Fruit fly (Drosophila melanogaster): ENCODE measurements around the gene CG43333.

DNA sequence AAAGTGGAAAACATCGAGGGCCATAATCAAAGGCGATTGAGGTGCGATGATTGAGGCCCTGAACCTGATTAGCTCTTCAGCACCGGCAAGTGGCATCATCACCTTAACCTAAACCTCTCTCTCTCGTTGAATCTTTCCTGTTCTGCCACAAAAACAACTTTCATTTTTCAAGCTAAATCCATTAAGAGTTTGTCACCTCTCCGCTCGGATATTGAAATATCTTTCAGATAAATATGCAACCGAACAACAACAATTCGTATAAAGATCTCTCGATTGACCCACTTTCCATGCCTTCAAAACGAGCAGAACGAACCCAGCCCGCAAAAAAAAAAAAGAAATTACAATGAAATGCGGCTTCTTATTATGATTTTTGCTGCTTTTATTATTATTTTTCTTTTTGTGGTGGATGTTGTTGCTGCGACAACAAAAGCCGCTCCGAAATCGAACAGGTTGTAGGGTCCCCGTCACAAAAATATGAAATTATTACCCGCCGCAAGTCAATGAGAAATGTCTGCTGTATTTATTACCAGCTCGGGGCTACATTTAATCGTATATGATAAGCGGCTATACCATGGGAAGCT is 3.0 kb downstream of the CG43333 start:
- TF ChIP-seq CG12605 (GFP tag; IDR thresholded peaks at IDR 0.05) (no peak), CG9948 (tag; optimal IDR thresholded peaks at IDR 0.05) (no peak), CG8301 (tag; optimal IDR thresholded peaks at IDR 0.05) (no peak), fd96Ca (GFP tag; IDR thresholded peaks at IDR 0.05) (no peak), CG17806 (tag; optimal IDR thresholded peaks at IDR 0.05) (no peak), CG4496 (GFP tag; IDR thresholded peaks at IDR 0.05) (no peak), CG10348 (GFP tag; IDR thresholded peaks at IDR 0.05) (no peak), CG14655 (GFP tag; optimal IDR thresholded peaks at IDR 0.05) (no peak), gl (tag; optimal IDR thresholded peaks at IDR 0.05) (no peak), CG15710 (tag; optimal IDR thresholded peaks at IDR 0.05) (no peak), Pif1A (GFP tag; optimal IDR thresholded peaks at IDR 0.05) (no peak), CG8159 (tag; optimal IDR thresholded peaks at IDR 0.05) (no peak), rn (GFP tag; IDR thresholded peaks at IDR 0.05) (no peak)
